Worm (Caenorhabditis elegans) whole organism, midembryonic: Measurements from ENCODE around the gene F53H2.3.
"Not testable (repeated sequence)": the region's sequence is repeated elsewhere in the genome, so short reads cannot be mapped to it uniquely, and the experiment has no call there.

Source experiments
- T22C8.4 ChIP-seq: fragments of 200-800 bp; sonication (Bioruptor generic); IDR thresholded peaks from 2 replicates; pipeline ENCODE4 v1.3.6; 2022; ENCODE audit warnings: missing genetic modification characterization, missing compliant biosample characterization
- cog-1 ChIP-seq: sonication (generic microtip); optimal IDR thresholded peaks from 2 replicates; lab custom pipeline; 2016; ENCODE audit warnings: missing genetic modification characterization, missing compliant biosample characterization
- flt-1 ChIP-seq: fragments of 200-800 bp; sonication (Bioruptor generic); IDR thresholded peaks from 2 replicates; pipeline ENCODE4 v1.3.6; 2022; ENCODE audit warnings: missing genetic modification characterization, missing compliant biosample characterization
- klf-2 ChIP-seq: fragments of 200-800 bp; sonication (Bioruptor generic); conservative IDR thresholded peaks from 2 replicates; pipeline ENCODE4 v1.3.6; 2022; ENCODE audit warnings: missing genetic modification reagents, missing genetic modification characterization, missing compliant biosample characterization
- med-1 ChIP-seq: sonication (generic microtip); optimal IDR thresholded peaks from 2 replicates; lab custom pipeline; 2017; ENCODE audit warnings: missing genetic modification characterization, mild to moderate bottlenecking, missing compliant biosample characterization, antibody characterized with exemption, missing genetic modification reagents; ENCODE audit not compliant: insufficient read depth
- ref-1 ChIP-seq: fragments of 200-800 bp; sonication (Bioruptor generic); conservative IDR thresholded peaks from 2 replicates; pipeline ENCODE4 v1.3.6; 2022; ENCODE audit warnings: missing genetic modification reagents, missing genetic modification characterization, missing compliant biosample characterization
- tab-1 ChIP-seq: fragments of 200-800 bp; sonication (Bioruptor generic); IDR thresholded peaks from 2 replicates; pipeline ENCODE4 v1.3.6; 2022; ENCODE audit warnings: missing genetic modification characterization, missing compliant biosample characterization
- ztf-23 ChIP-seq: fragments of 200-800 bp; sonication (Bioruptor generic); IDR thresholded peaks from 2 replicates; pipeline ENCODE4 v1.3.6; 2022; ENCODE audit warnings: missing genetic modification reagents, missing genetic modification characterization, missing compliant biosample characterization
- ztf-29 ChIP-seq: fragments of 200-800 bp; sonication (Bioruptor generic); IDR thresholded peaks from 2 replicates; pipeline ENCODE4 v1.3.6; 2022; ENCODE audit warnings: missing genetic modification reagents, missing genetic modification characterization, missing compliant biosample characterization

Gene F53H2.3

ce11 chrV:20383065-20383609 lies 28.4 kb downstream of the F53H2.3 start, which contains the start of gene K02E2.11:
Gene K02E2.11 (plus strand): TSS chrV:20383315.
- TF ChIP-seq flt-1 (GFP tag; lab: Robert Waterston, UW) (no peak), ref-1 (GFP tag; lab: Robert Waterston, UW) (no peak), cog-1 (no peak), T22C8.4 (GFP tag; lab: Robert Waterston, UW) (no peak)

ce11 chrV:20380320-20380719 lies 31.2 kb downstream of the F53H2.3 start, which contains the start of gene K02E2.6:
Gene K02E2.6 (plus strand): TSS chrV:20380561.
- no peak for TF ChIP-seq ztf-23
- no peak for TF ChIP-seq med-1
- no peak for TF ChIP-seq flt-1 (GFP tag; lab: Robert Waterston, UW)
- TF ChIP-seq cog-1, result no peak
- TF ChIP-seq ztf-29 (GFP tag; lab: Robert Waterston, UW), result no peak
- no peak for TF ChIP-seq T22C8.4 (GFP tag; lab: Robert Waterston, UW)
- TF ChIP-seq tab-1, result no peak

- TF ChIP-seq ztf-23, result no peak
- no peak for TF ChIP-seq T22C8.4 (GFP tag; lab: Robert Waterston, UW)
- no peak for TF ChIP-seq ztf-29 (GFP tag; lab: Robert Waterston, UW)
- TF ChIP-seq klf-2 (GFP tag; lab: Robert Waterston, UW), result no peak
- TF ChIP-seq ref-1 (GFP tag; lab: Robert Waterston, UW), result no peak
- no peak for TF ChIP-seq cog-1
- TF ChIP-seq med-1, result no peak
- no peak for TF ChIP-seq flt-1 (GFP tag; lab: Robert Waterston, UW)
- no peak for TF ChIP-seq tab-1
Observed at ce11 chrV:20376070-20376469, 35.5 kb downstream of the F53H2.3 start.

- TF ChIP-seq ztf-29 (GFP tag; lab: Robert Waterston, UW), result no peak
- no peak for TF ChIP-seq ztf-23
Observed at ce11 chrV:20375236-20375635, 36.3 kb downstream of the F53H2.3 start, which contains the start of gene ins-35. Gene ins-35 (plus strand): TSS chrV:20375536.

ce11 chrV:20374484-20374883 lies 37.1 kb downstream of the F53H2.3 start:
- no peak for TF ChIP-seq tab-1
- no peak for TF ChIP-seq med-1
- no peak for TF ChIP-seq flt-1 (GFP tag; lab: Robert Waterston, UW)
- TF ChIP-seq ref-1 (GFP tag; lab: Robert Waterston, UW), result no peak
- no peak for TF ChIP-seq klf-2 (GFP tag; lab: Robert Waterston, UW)
- no peak for TF ChIP-seq ztf-23
- no peak for TF ChIP-seq ztf-29 (GFP tag; lab: Robert Waterston, UW)
- TF ChIP-seq T22C8.4 (GFP tag; lab: Robert Waterston, UW), result no peak
- TF ChIP-seq cog-1, result no peak

- not testable (repeated sequence) for TF ChIP-seq med-1; T22C8.4 (GFP tag; lab: Robert Waterston, UW); klf-2 (GFP tag; lab: Robert Waterston, UW)
Observed at ce11 chrV:20369153-20369552, 42.4 kb downstream of the F53H2.3 start, which contains the start of gene srh-177. Gene srh-177 (minus strand): TSS chrV:20369253.

ce11 chrV:20366839-20367238 lies 44.7 kb downstream of the F53H2.3 start, which contains the start of gene K02E2.8:
Gene K02E2.8 (minus strand): TSS chrV:20366939.
- TF ChIP-seq ztf-29 (GFP tag; lab: Robert Waterston, UW) (no peak), ztf-23 (no peak), flt-1 (GFP tag; lab: Robert Waterston, UW) (no peak), med-1 (no peak), ref-1 (GFP tag; lab: Robert Waterston, UW) (no peak), klf-2 (GFP tag; lab: Robert Waterston, UW) (no peak), T22C8.4 (GFP tag; lab: Robert Waterston, UW) (no peak), tab-1 (no peak), cog-1 (no peak)

- TF ChIP-seq ztf-23 (no peak), ztf-29 (GFP tag; lab: Robert Waterston, UW) (no peak), cog-1 (no peak), ref-1 (GFP tag; lab: Robert Waterston, UW) (no peak), T22C8.4 (GFP tag; lab: Robert Waterston, UW) (no peak), med-1 (no peak), tab-1 (no peak), flt-1 (GFP tag; lab: Robert Waterston, UW) (no peak), klf-2 (GFP tag; lab: Robert Waterston, UW) (no peak)
Observed at ce11 chrV:20356472-20356871, 55.1 kb downstream of the F53H2.3 start, which contains the start of gene grd-11. Gene grd-11 (plus strand): TSS chrV:20356772.

- no peak for TF ChIP-seq med-1
- TF ChIP-seq ztf-23, result no peak
- TF ChIP-seq T22C8.4 (GFP tag; lab: Robert Waterston, UW), result no peak
- TF ChIP-seq cog-1, result no peak
- TF ChIP-seq flt-1 (GFP tag; lab: Robert Waterston, UW), result no peak
- no peak for TF ChIP-seq klf-2 (GFP tag; lab: Robert Waterston, UW)
- TF ChIP-seq tab-1, result no peak
- TF ChIP-seq ref-1 (GFP tag; lab: Robert Waterston, UW), result no peak
- no peak for TF ChIP-seq ztf-29 (GFP tag; lab: Robert Waterston, UW)
Observed at ce11 chrV:20351195-20351594, 60.4 kb downstream of the F53H2.3 start, which contains the start of gene K02E2.1. Gene K02E2.1 (plus strand): TSS chrV:20351495.

ce11 chrV:20350382-20350781 lies 61.2 kb downstream of the F53H2.3 start:
- no peak for TF ChIP-seq flt-1 (GFP tag; lab: Robert Waterston, UW)
- no peak for TF ChIP-seq klf-2 (GFP tag; lab: Robert Waterston, UW)
- no peak for TF ChIP-seq ztf-29 (GFP tag; lab: Robert Waterston, UW)
- TF ChIP-seq med-1, result no peak
- TF ChIP-seq T22C8.4 (GFP tag; lab: Robert Waterston, UW), result no peak
- no peak for TF ChIP-seq ref-1 (GFP tag; lab: Robert Waterston, UW)
- no peak for TF ChIP-seq tab-1
- TF ChIP-seq cog-1, result no peak
- no peak for TF ChIP-seq ztf-23
